Worm (Caenorhabditis elegans): Measurements from ENCODE around the gene fbxa-165.

ce11 chrII:1613972-1614371 lies 2.3 kb downstream of the fbxa-165 start, which contains the start of gene fbxa-164:
- TF ChIP-seq him-1 (tag; optimal IDR thresholded peaks at IDR 0.05) (no peak), dao-5 (tag; optimal IDR thresholded peaks at IDR 0.05) (no peak)
